Worm (Caenorhabditis elegans) whole organism, midembryonic: Measurements from ENCODE around the gene Y105C5B.17.

Experiments used
- T22C8.4 ChIP-seq: fragments of 200-800 bp; sonication (Bioruptor generic); IDR thresholded peaks from 2 replicates; pipeline ENCODE4 v1.3.6; 2022; ENCODE audit warnings: missing genetic modification characterization, missing compliant biosample characterization
- cog-1 ChIP-seq: sonication (generic microtip); optimal IDR thresholded peaks from 2 replicates; lab custom pipeline; 2016; ENCODE audit warnings: missing genetic modification characterization, missing compliant biosample characterization
- flt-1 ChIP-seq: fragments of 200-800 bp; sonication (Bioruptor generic); IDR thresholded peaks from 2 replicates; pipeline ENCODE4 v1.3.6; 2022; ENCODE audit warnings: missing genetic modification characterization, missing compliant biosample characterization
- klf-2 ChIP-seq: fragments of 200-800 bp; sonication (Bioruptor generic); conservative IDR thresholded peaks from 2 replicates; pipeline ENCODE4 v1.3.6; 2022; ENCODE audit warnings: missing genetic modification reagents, missing genetic modification characterization, missing compliant biosample characterization
- med-1 ChIP-seq: sonication (generic microtip); optimal IDR thresholded peaks from 2 replicates; lab custom pipeline; 2017; ENCODE audit warnings: missing genetic modification characterization, mild to moderate bottlenecking, missing compliant biosample characterization, antibody characterized with exemption, missing genetic modification reagents; ENCODE audit not compliant: insufficient read depth
- ref-1 ChIP-seq: fragments of 200-800 bp; sonication (Bioruptor generic); conservative IDR thresholded peaks from 2 replicates; pipeline ENCODE4 v1.3.6; 2022; ENCODE audit warnings: missing genetic modification reagents, missing genetic modification characterization, missing compliant biosample characterization
- tab-1 ChIP-seq: fragments of 200-800 bp; sonication (Bioruptor generic); IDR thresholded peaks from 2 replicates; pipeline ENCODE4 v1.3.6; 2022; ENCODE audit warnings: missing genetic modification characterization, missing compliant biosample characterization
- ztf-23 ChIP-seq: fragments of 200-800 bp; sonication (Bioruptor generic); IDR thresholded peaks from 2 replicates; pipeline ENCODE4 v1.3.6; 2022; ENCODE audit warnings: missing genetic modification reagents, missing genetic modification characterization, missing compliant biosample characterization
- ztf-29 ChIP-seq: fragments of 200-800 bp; sonication (Bioruptor generic); IDR thresholded peaks from 2 replicates; pipeline ENCODE4 v1.3.6; 2022; ENCODE audit warnings: missing genetic modification reagents, missing genetic modification characterization, missing compliant biosample characterization

Y105C5B.17 gene

ce11 chrIV:15961069-15961468 is 1.8 kb upstream of the Y105C5B.17 start:
- TF ChIP-seq ztf-29 (GFP tag; lab: Robert Waterston, UW), result no peak
- no peak for TF ChIP-seq tab-1 (GFP tag; lab: Robert Waterston, UW)
- no peak for TF ChIP-seq ref-1
- no peak for TF ChIP-seq med-1
- TF ChIP-seq cog-1, result no peak
- no peak for TF ChIP-seq ztf-23 (GFP tag; lab: Robert Waterston, UW)
- no peak for TF ChIP-seq klf-2 (GFP tag; lab: Robert Waterston, UW)
- no peak for TF ChIP-seq flt-1 (GFP tag; lab: Robert Waterston, UW)
- TF ChIP-seq T22C8.4 (GFP tag; lab: Robert Waterston, UW), result no peak

- TF ChIP-seq cog-1 (no peak), flt-1 (GFP tag; lab: Robert Waterston, UW) (no peak), med-1 (no peak), ztf-23 (GFP tag; lab: Robert Waterston, UW) (no peak), T22C8.4 (GFP tag; lab: Robert Waterston, UW) (no peak), klf-2 (GFP tag; lab: Robert Waterston, UW) (no peak), ztf-29 (GFP tag; lab: Robert Waterston, UW) (no peak), tab-1 (GFP tag; lab: Robert Waterston, UW) (no peak), ref-1 (no peak)
These were observed 610 bp upstream of the Y105C5B.17 start, which contains the start of gene lgc-19 for ce11 chrIV:15962219-15962762. lgc-19 (minus strand) TSS chrIV:15962712.

ce11 chrIV:15964307-15964706 is 1.4 kb downstream of the Y105C5B.17 start, which contains the start of gene Y105C5B.18:
Y105C5B.18 (plus strand) TSS chrIV:15964607.
- no peak for TF ChIP-seq med-1
- TF ChIP-seq cog-1, result no peak
- no peak for TF ChIP-seq tab-1 (GFP tag; lab: Robert Waterston, UW)
- TF ChIP-seq klf-2 (GFP tag; lab: Robert Waterston, UW), result no peak
- TF ChIP-seq ref-1, result no peak
- TF ChIP-seq ztf-23 (GFP tag; lab: Robert Waterston, UW), result no peak
- no peak for TF ChIP-seq ztf-29 (GFP tag; lab: Robert Waterston, UW)
- no peak for TF ChIP-seq flt-1 (GFP tag; lab: Robert Waterston, UW)
- no peak for TF ChIP-seq T22C8.4 (GFP tag; lab: Robert Waterston, UW)

DNA sequence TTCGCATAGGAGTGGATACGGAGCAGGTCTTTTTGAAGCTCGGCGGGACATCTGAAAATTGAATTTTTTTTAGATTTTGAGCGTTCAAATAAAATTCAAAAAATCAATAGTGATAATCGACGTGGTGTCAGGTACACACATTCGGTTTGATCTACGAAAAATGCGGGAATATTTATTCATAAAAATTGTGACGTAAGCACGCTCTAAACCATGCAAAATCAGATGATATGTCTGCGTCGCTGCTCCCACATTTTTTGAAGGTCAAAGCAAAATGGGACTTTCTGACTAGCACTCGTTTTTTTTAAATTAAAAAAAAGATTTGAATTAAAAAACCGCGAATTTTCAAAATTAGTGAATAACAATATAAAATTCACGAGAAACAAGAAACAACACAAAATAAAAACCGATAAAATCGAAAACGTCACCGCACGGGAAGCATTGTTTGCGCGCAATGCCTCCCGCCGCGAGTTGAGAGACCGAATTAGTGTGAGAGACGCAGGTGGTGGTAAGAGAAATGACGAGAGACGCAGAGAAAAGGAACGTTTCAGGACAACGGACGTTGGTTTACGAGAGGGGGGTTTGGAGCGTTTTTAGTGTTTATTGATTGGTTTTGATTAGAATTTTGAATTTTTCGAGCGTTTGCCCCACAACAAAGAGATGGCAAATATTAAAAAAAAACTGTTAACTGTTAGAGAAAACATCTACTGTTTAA is 21.2 kb downstream of the Y105C5B.17 start, which contains the start of gene Y105C5B.19:
Gene Y105C5B.19 (minus strand): TSS at position 51 of the 712 bp plus-strand sequence.
- no peak for TF ChIP-seq ztf-23 (GFP tag; lab: Robert Waterston, UW)
- no peak for TF ChIP-seq klf-2 (GFP tag; lab: Robert Waterston, UW)
- peak; percentile 41; the same call in 1 of the 2 replicates for TF ChIP-seq T22C8.4 (GFP tag; lab: Robert Waterston, UW)
- TF ChIP-seq cog-1, result peak; percentile 34

ce11 chrIV:15991416-15991815 is 28.5 kb downstream of the Y105C5B.17 start:
- TF ChIP-seq ref-1 (no peak), T22C8.4 (GFP tag; lab: Robert Waterston, UW) (no peak), klf-2 (GFP tag; lab: Robert Waterston, UW) (no peak), tab-1 (GFP tag; lab: Robert Waterston, UW) (no peak), cog-1 (no peak), ztf-29 (GFP tag; lab: Robert Waterston, UW) (no peak), ztf-23 (GFP tag; lab: Robert Waterston, UW) (no peak), flt-1 (GFP tag; lab: Robert Waterston, UW) (no peak), med-1 (no peak)

ce11 chrIV:15994505-15994904 is 31.6 kb downstream of the Y105C5B.17 start, which contains the start of gene Y105C5B.20:
Y105C5B.20 (minus strand) TSS chrIV:15994605.
- no peak for TF ChIP-seq T22C8.4 (GFP tag; lab: Robert Waterston, UW)
- no peak for TF ChIP-seq ref-1
- TF ChIP-seq ztf-23 (GFP tag; lab: Robert Waterston, UW), result no peak
- no peak for TF ChIP-seq med-1
- no peak for TF ChIP-seq flt-1 (GFP tag; lab: Robert Waterston, UW)
- no peak for TF ChIP-seq klf-2 (GFP tag; lab: Robert Waterston, UW)
- no peak for TF ChIP-seq tab-1 (GFP tag; lab: Robert Waterston, UW)
- no peak for TF ChIP-seq ztf-29 (GFP tag; lab: Robert Waterston, UW)
- TF ChIP-seq cog-1, result no peak

ce11 chrIV:15997906-15998305 is 35.0 kb downstream of the Y105C5B.17 start:
- TF ChIP-seq T22C8.4 (GFP tag; lab: Robert Waterston, UW) (peak; percentile 64; the same call in 1 of the 2 replicates), med-1 (no peak)

DNA sequence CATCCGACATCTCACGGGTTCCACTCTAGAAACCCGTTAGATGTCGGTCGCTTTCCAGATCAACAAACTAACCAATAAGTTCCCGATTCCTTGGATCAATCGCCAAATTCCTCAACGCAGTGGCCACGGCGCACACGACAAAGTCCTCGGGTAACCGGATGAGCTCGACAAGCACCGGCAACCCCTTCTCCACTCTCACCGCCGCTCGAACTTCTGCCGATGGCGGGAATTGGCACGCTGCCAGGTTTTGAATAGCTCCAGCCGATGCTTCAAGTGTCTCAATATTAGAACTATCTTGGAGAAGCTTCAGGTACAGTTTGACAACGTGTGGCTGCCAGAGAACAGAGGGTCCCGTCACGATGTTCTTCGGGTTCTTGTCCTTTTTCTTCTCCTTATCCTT is 36.8 kb downstream of the Y105C5B.17 start:
- TF ChIP-seq med-1, result no peak
- TF ChIP-seq ztf-23 (GFP tag; lab: Robert Waterston, UW), result no peak
- TF ChIP-seq flt-1 (GFP tag; lab: Robert Waterston, UW), result no peak
- TF ChIP-seq T22C8.4 (GFP tag; lab: Robert Waterston, UW), result no peak
- no peak for TF ChIP-seq ref-1
- TF ChIP-seq cog-1, result no peak
- no peak for TF ChIP-seq tab-1 (GFP tag; lab: Robert Waterston, UW)
- no peak for TF ChIP-seq klf-2 (GFP tag; lab: Robert Waterston, UW)

ce11 chrIV:16001058-16001457 is 38.2 kb downstream of the Y105C5B.17 start:
- TF ChIP-seq cog-1 (no peak), ztf-23 (GFP tag; lab: Robert Waterston, UW) (peak; percentile 34; the same call in 1 of the 2 replicates), flt-1 (GFP tag; lab: Robert Waterston, UW) (no peak), med-1 (no peak), klf-2 (GFP tag; lab: Robert Waterston, UW) (no peak), tab-1 (GFP tag; lab: Robert Waterston, UW) (no peak)

DNA sequence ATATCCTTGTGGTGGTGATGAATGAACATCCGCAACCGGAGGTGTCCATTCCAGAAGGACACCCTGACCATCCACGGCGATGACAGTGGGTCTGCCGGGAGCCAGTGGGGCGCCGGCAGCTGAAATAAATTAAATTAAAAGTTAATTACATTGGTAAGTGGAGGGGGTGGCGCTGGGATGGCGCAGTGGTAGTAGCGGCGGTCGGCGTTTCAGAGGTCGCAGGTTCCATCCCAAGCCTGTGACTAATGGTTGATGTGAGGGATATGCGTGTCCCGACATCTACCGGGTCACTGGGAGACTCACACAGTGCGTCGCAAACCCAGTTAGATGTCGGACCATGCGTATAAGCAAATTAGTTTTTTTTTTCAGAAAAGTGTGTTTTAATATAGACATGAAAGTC is 42.6 kb downstream of the Y105C5B.17 start:
- 0 out of 2 replicates have a peak, but pooled peaks have one; percentile 18 for TF ChIP-seq ref-1
- no peak for TF ChIP-seq T22C8.4 (GFP tag; lab: Robert Waterston, UW)
